Fruit fly (Drosophila melanogaster) whole organism, embryonic: Measurements from ENCODE around the gene Ald2.

Source experiments
- Aef1 ChIP-seq: fragments of 200-800 bp; sonication (Bioruptor generic); IDR thresholded peaks from 3 replicates; pipeline ENCODE4 v1.3.6; 2022; ENCODE audit warnings: missing biosample characterization, missing genetic modification characterization
- Atf-2 ChIP-seq: fragments of 200-800 bp; sonication (Bioruptor generic); optimal IDR thresholded peaks from 2 replicates; lab custom pipeline; 2016; ENCODE audit warnings: missing biosample characterization, missing genetic modification characterization
- Awh ChIP-seq: fragments of 200-800 bp; sonication (Bioruptor generic); IDR thresholded peaks from 2 replicates; pipeline ENCODE4, ENCODE4 v1.3.6; 2022; ENCODE audit warnings: missing biosample characterization, missing genetic modification characterization
- Blimp-1 ChIP-seq: fragments of 200-800 bp; sonication (Bioruptor generic); optimal IDR thresholded peaks from 3 replicates; lab custom pipeline; 2018; ENCODE audit warnings: missing biosample characterization, missing genetic modification characterization, mild to moderate bottlenecking, moderate library complexity, missing genetic modification reagents
- CG11093 ChIP-seq: fragments of 200-800 bp; sonication (Bioruptor generic); IDR thresholded peaks from 3 replicates; pipeline ENCODE4 v1.3.6; 2022; ENCODE audit warnings: missing biosample characterization, missing genetic modification characterization
- CG12071 ChIP-seq: fragments of 200-800 bp; sonication (Bioruptor generic); optimal IDR thresholded peaks from 3 replicates; lab custom pipeline; 2018; ENCODE audit warnings: missing biosample characterization, mild to moderate bottlenecking, missing genetic modification characterization
- CG14667 ChIP-seq: fragments of 200-800 bp; sonication (Bioruptor generic); IDR thresholded peaks from 2 replicates; pipeline ENCODE4 v1.3.6; 2022; ENCODE audit warnings: missing biosample characterization, missing genetic modification characterization
- CG15073 ChIP-seq: fragments of 200-800 bp; sonication (Bioruptor generic); optimal IDR thresholded peaks from 2 replicates; lab custom pipeline; 2016; ENCODE audit warnings: missing biosample characterization, missing genetic modification characterization
- CG17385 ChIP-seq: fragments of 200-800 bp; sonication (Bioruptor generic); optimal IDR thresholded peaks from 3 replicates; lab custom pipeline; 2018; ENCODE audit warnings: missing biosample characterization, mild to moderate bottlenecking, missing genetic modification characterization
- CG2116 ChIP-seq: fragments of 200-800 bp; sonication (Bioruptor generic); optimal IDR thresholded peaks from 3 replicates; lab custom pipeline; 2018; ENCODE audit warnings: missing biosample characterization, mild to moderate bottlenecking, missing genetic modification characterization
- CG2712 ChIP-seq: fragments of 200-800 bp; optimal IDR thresholded peaks from 3 replicates; lab custom pipeline; 2019; ENCODE audit warnings: missing biosample characterization, mild to moderate bottlenecking, missing genetic modification characterization, moderate library complexity
- CG30020 ChIP-seq: fragments of 200-800 bp; optimal IDR thresholded peaks from 2 replicates; lab custom pipeline; 2019; ENCODE audit warnings: missing biosample characterization, mild to moderate bottlenecking, missing genetic modification characterization, moderate library complexity
- CG31224 ChIP-seq: fragments of 200-800 bp; sonication (Bioruptor generic); IDR thresholded peaks from 2 replicates; pipeline ENCODE4 v1.3.6; 2022; ENCODE audit warnings: missing biosample characterization, missing genetic modification characterization
- CG34376 ChIP-seq: fragments of 200-800 bp; sonication (Bioruptor generic); optimal IDR thresholded peaks from 2 replicates; lab custom pipeline; 2018; ENCODE audit warnings: missing biosample characterization, mild to moderate bottlenecking, missing genetic modification characterization
- CG42726 ChIP-seq: fragments of 200-800 bp; sonication (Bioruptor generic); IDR thresholded peaks from 2 replicates; pipeline ENCODE4 v1.3.6; 2022; ENCODE audit warnings: missing biosample characterization, missing genetic modification characterization; ENCODE audit not compliant: partially characterized antibody
- CG43689 ChIP-seq: fragments of 200-800 bp; sonication (Bioruptor generic); IDR thresholded peaks from 2 replicates; pipeline ENCODE4 v1.3.6; 2022; ENCODE audit warnings: missing biosample characterization, missing genetic modification characterization
- CG4707 ChIP-seq: fragments of 200-800 bp; sonication (Bioruptor generic); optimal IDR thresholded peaks from 2 replicates; lab custom pipeline; 2018; ENCODE audit warnings: missing biosample characterization, mild to moderate bottlenecking, missing genetic modification characterization, moderate library complexity
- CG6765 ChIP-seq: fragments of 200-800 bp; sonication (Bioruptor generic); optimal IDR thresholded peaks from 3 replicates; lab custom pipeline; 2017; ENCODE audit warnings: missing biosample characterization, mild to moderate bottlenecking, missing genetic modification characterization
- CG6791 ChIP-seq: fragments of 200-800 bp; sonication (Bioruptor generic); IDR thresholded peaks from 3 replicates; pipeline ENCODE4 v1.3.6; 2022; ENCODE audit warnings: missing biosample characterization, missing genetic modification characterization; ENCODE audit not compliant: partially characterized antibody
- CG7987 ChIP-seq: fragments of 200-800 bp; sonication (Bioruptor generic); optimal IDR thresholded peaks from 2 replicates; lab custom pipeline; 2018; ENCODE audit warnings: missing biosample characterization, mild to moderate bottlenecking, missing genetic modification characterization, moderate library complexity
- CG9437 ChIP-seq: fragments of 200-800 bp; sonication (Bioruptor generic); optimal IDR thresholded peaks from 2 replicates; lab custom pipeline; 2018; ENCODE audit warnings: missing biosample characterization, mild to moderate bottlenecking, missing genetic modification characterization
- CG9609 ChIP-seq: fragments of 200-800 bp; sonication (Bioruptor generic); optimal IDR thresholded peaks from 3 replicates; lab custom pipeline; 2016; ENCODE audit warnings: missing biosample characterization, missing genetic modification characterization
- CG9932 ChIP-seq: fragments of 200-800 bp; sonication (Bioruptor generic); IDR thresholded peaks from 2 replicates; pipeline ENCODE4 v1.3.6; 2022; ENCODE audit warnings: missing biosample characterization, missing genetic modification characterization
- CTCF ChIP-seq: fragments of 200-800 bp; sonication (Bioruptor generic); optimal IDR thresholded peaks from 2 replicates; lab custom pipeline; 2017; ENCODE audit warnings: missing biosample characterization, mild to moderate bottlenecking, missing genetic modification characterization, moderate library complexity
- Dad ChIP-seq: fragments of 200-800 bp; sonication (Bioruptor generic); optimal IDR thresholded peaks from 3 replicates; lab custom pipeline; 2016; ENCODE audit warnings: missing biosample characterization, missing genetic modification characterization
- Dip2 ChIP-seq: fragments of 200-800 bp; sonication (Bioruptor generic); IDR thresholded peaks from 2 replicates; pipeline ENCODE4 v1.3.6; 2022; ENCODE audit warnings: missing biosample characterization, missing genetic modification characterization
- ERR ChIP-seq: fragments of 200-800 bp; sonication (Bioruptor generic); optimal IDR thresholded peaks from 2 replicates; lab custom pipeline; 2016; ENCODE audit warnings: missing biosample characterization, missing genetic modification characterization
- Hsf ChIP-seq: fragments of 200-800 bp; sonication (Bioruptor generic); optimal IDR thresholded peaks from 3 replicates; lab custom pipeline; 2016; ENCODE audit warnings: missing biosample characterization, missing genetic modification characterization
- Lim3 ChIP-seq: fragments of 200-800 bp; sonication (Bioruptor generic); IDR thresholded peaks from 2 replicates; pipeline ENCODE4 v1.3.6; 2022; ENCODE audit warnings: missing biosample characterization, missing genetic modification characterization
- Lpt ChIP-seq: fragments of >200 bp; optimal IDR thresholded peaks from 2 replicates; lab custom pipeline; 2018; ENCODE audit warnings: missing biosample characterization, missing genetic modification characterization
- Mad ChIP-seq: fragments of 200-800 bp; sonication (Bioruptor generic); optimal IDR thresholded peaks from 2 replicates; lab custom pipeline; 2016; ENCODE audit warnings: missing biosample characterization, missing genetic modification characterization
- Mrtf ChIP-seq: fragments of 200-800 bp; sonication (Bioruptor generic); IDR thresholded peaks from 3 replicates; pipeline ENCODE4 v1.3.6; 2022; ENCODE audit warnings: missing biosample characterization, missing genetic modification characterization
- Myb ChIP-seq: fragments of 200-800 bp; sonication (Bioruptor generic); optimal IDR thresholded peaks from 2 replicates; lab custom pipeline; 2016; ENCODE audit warnings: missing biosample characterization, missing genetic modification characterization
- amos ChIP-seq: fragments of 200-800 bp; sonication (Bioruptor generic); IDR thresholded peaks from 2 replicates; pipeline ENCODE4 v1.3.6; 2022; ENCODE audit warnings: missing biosample characterization, missing genetic modification characterization; ENCODE audit not compliant: partially characterized antibody
- aop ChIP-seq: fragments of 200-800 bp; sonication (Bioruptor generic); IDR thresholded peaks from 2 replicates; pipeline ENCODE4 v1.3.6; 2022; ENCODE audit warnings: missing biosample characterization, missing genetic modification characterization
- chinmo ChIP-seq: fragments of 200-800 bp; sonication (Bioruptor generic); IDR thresholded peaks from 4 replicates; pipeline ENCODE4 v1.3.6; 2022; ENCODE audit warnings: missing biosample characterization, missing genetic modification characterization; ENCODE audit not compliant: partially characterized antibody
- dan ChIP-seq: fragments of 200-800 bp; sonication (Bioruptor generic); IDR thresholded peaks from 2 replicates; pipeline ENCODE4 v1.3.6; 2022; ENCODE audit warnings: missing biosample characterization, missing genetic modification characterization
- dati ChIP-seq: fragments of 200-800 bp; sonication (Bioruptor generic); IDR thresholded peaks from 2 replicates; pipeline ENCODE4 v1.3.6; 2022; ENCODE audit warnings: missing biosample characterization, missing genetic modification characterization
- dysf ChIP-seq: fragments of 200-800 bp; sonication (Bioruptor generic); IDR thresholded peaks from 3 replicates; pipeline ENCODE4 v1.3.6; 2022; ENCODE audit warnings: missing biosample characterization, missing genetic modification characterization
- ems ChIP-seq: fragments of 200-800 bp; sonication (Bioruptor generic); optimal IDR thresholded peaks from 3 replicates; lab custom pipeline; 2016; ENCODE audit warnings: missing biosample characterization, missing genetic modification characterization
- eve ChIP-seq, 2 experiments: fragments of >200 bp; optimal IDR thresholded peaks; 2 replicates each; lab custom pipeline; 2017; ENCODE audit warnings: missing biosample characterization in 2 of 2, missing genetic modification characterization in 2 of 2
- fru ChIP-seq: fragments of >200 bp; optimal IDR thresholded peaks from 2 replicates; lab custom pipeline; 2017
- lbe ChIP-seq: fragments of 200-800 bp; sonication (Bioruptor generic); optimal IDR thresholded peaks from 2 replicates; lab custom pipeline; 2016; ENCODE audit warnings: missing biosample characterization, mild to moderate bottlenecking, missing genetic modification characterization
- luna ChIP-seq: fragments of 200-800 bp; sonication (Bioruptor generic); optimal IDR thresholded peaks from 2 replicates; lab custom pipeline; 2016; ENCODE audit warnings: missing biosample characterization, missing genetic modification characterization
- nmo ChIP-seq: fragments of 200-800 bp; sonication (Bioruptor generic); optimal IDR thresholded peaks from 2 replicates; lab custom pipeline; 2018; ENCODE audit warnings: missing biosample characterization, mild to moderate bottlenecking, missing genetic modification characterization, moderate library complexity
- onecut ChIP-seq: fragments of 200-800 bp; sonication (Bioruptor generic); IDR thresholded peaks from 2 replicates; pipeline ENCODE4 v1.3.6; 2022; ENCODE audit warnings: missing biosample characterization, missing genetic modification characterization
- pho ChIP-seq: fragments of 200-800 bp; sonication (Bioruptor generic); optimal IDR thresholded peaks from 2 replicates; lab custom pipeline; 2016; ENCODE audit warnings: missing biosample characterization, missing genetic modification characterization
- pros ChIP-seq: fragments of 200-800 bp; sonication (Bioruptor generic); optimal IDR thresholded peaks from 3 replicates; lab custom pipeline; 2019; ENCODE audit warnings: missing biosample characterization, mild to moderate bottlenecking, missing genetic modification characterization, moderate library complexity
- repo ChIP-seq: fragments of 200-800 bp; sonication (Bioruptor generic); optimal IDR thresholded peaks from 2 replicates; lab custom pipeline; 2016; ENCODE audit warnings: missing biosample characterization, missing genetic modification characterization
- slou ChIP-seq: fragments of 200-800 bp; sonication (Bioruptor generic); optimal IDR thresholded peaks from 3 replicates; lab custom pipeline; 2016; ENCODE audit warnings: missing biosample characterization, missing genetic modification characterization
- stwl ChIP-seq: fragments of 200-800 bp; sonication (Bioruptor generic); optimal IDR thresholded peaks from 3 replicates; lab custom pipeline; 2018; ENCODE audit warnings: missing biosample characterization, mild to moderate bottlenecking, missing genetic modification characterization, moderate library complexity
- toy ChIP-seq: fragments of 200-800 bp; sonication (Bioruptor generic); IDR thresholded peaks from 2 replicates; pipeline ENCODE4 v1.3.6; 2022; ENCODE audit warnings: missing biosample characterization, missing genetic modification characterization
- usp ChIP-seq: fragments of >200 bp; optimal IDR thresholded peaks from 2 replicates; lab custom pipeline; 2017; ENCODE audit warnings: missing biosample characterization, missing genetic modification characterization

Ald2 gene

dm6 chr3R:26443875-26444511, 30.1 kb downstream of the Ald2 start (continued):
- no peak for TF ChIP-seq CG15073 (GFP tag; lab: Kevin White, UChicago)
- TF ChIP-seq CTCF: no peak
- no peak for TF ChIP-seq CG4707 (GFP tag; lab: Kevin White, UChicago)
- no peak for TF ChIP-seq dan
- no peak for TF ChIP-seq dati (GFP tag; lab: Robert Waterston, UW)
- no peak for TF ChIP-seq Lim3 (GFP tag; lab: Robert Waterston, UW)
- TF ChIP-seq repo: no peak
- no peak for TF ChIP-seq aop (GFP tag; lab: Robert Waterston, UW)
- no peak for TF ChIP-seq CG43689 (GFP tag; lab: Robert Waterston, UW)
- TF ChIP-seq Lpt (GFP tag; lab: Kevin White, UChicago): no peak
- TF ChIP-seq Blimp-1: peak; percentile 88
- TF ChIP-seq CG7987: no peak
- TF ChIP-seq CG9609 (GFP tag; lab: Kevin White, UChicago): no peak
- TF ChIP-seq CG9437 (GFP tag; lab: Kevin White, UChicago): peak; percentile 28
- TF ChIP-seq Dad: no peak
- TF ChIP-seq CG14667 (GFP tag; lab: Robert Waterston, UW): peak; percentile 28; the same call in 1 of the 2 replicates
- TF ChIP-seq onecut (GFP tag; lab: Robert Waterston, UW): 0 out of 2 replicates have a peak, but pooled peaks have one; percentile 26
- no peak for TF ChIP-seq CG30020 (tag; lab: Kevin White, UChicago)
- TF ChIP-seq slou (GFP tag; lab: Kevin White, UChicago): no peak
- TF ChIP-seq luna (GFP tag; lab: Kevin White, UChicago): no peak
- no peak for TF ChIP-seq ERR (GFP tag; lab: Kevin White, UChicago)
- no peak for TF ChIP-seq CG2116 (GFP tag; lab: Kevin White, UChicago)
- TF ChIP-seq CG11093: peak; percentile 39; the same call in 1 of the 3 replicates
- no peak for TF ChIP-seq lbe (GFP tag; lab: Kevin White, UChicago)
- peak; percentile 89 for TF ChIP-seq nmo
- TF ChIP-seq Hsf (GFP tag; lab: Kevin White, UChicago): no peak
- TF ChIP-seq Atf-2 (GFP tag; lab: Kevin White, UChicago): no peak
- TF ChIP-seq Dip2: no peak
- TF ChIP-seq CG6791: no peak
- no peak for TF ChIP-seq ems (GFP tag; lab: Kevin White, UChicago)
- TF ChIP-seq CG12071 (GFP tag; lab: Kevin White, UChicago): no peak
- TF ChIP-seq pros (GFP tag; lab: Kevin White, UChicago): no peak
- TF ChIP-seq dysf (GFP tag; lab: Robert Waterston, UW): peak; percentile 68
- TF ChIP-seq pho (GFP tag; lab: Kevin White, UChicago): no peak
- TF ChIP-seq CG31224 (GFP tag; lab: Robert Waterston, UW): no peak
- no peak; the same call in 2 of the 3 replicates for TF ChIP-seq Aef1 (GFP tag; lab: Robert Waterston, UW)
- TF ChIP-seq Awh (GFP tag; lab: Robert Waterston, UW): no peak
- TF ChIP-seq stwl: no peak
- TF ChIP-seq CG42726 (GFP tag; lab: Robert Waterston, UW): no peak
- TF ChIP-seq fru: no peak
- TF ChIP-seq usp (GFP tag; lab: Kevin White, UChicago): no peak
- no peak for TF ChIP-seq CG34376 (GFP tag; lab: Kevin White, UChicago)
- no peak for TF ChIP-seq Myb (GFP tag; lab: Kevin White, UChicago)
- TF ChIP-seq toy: no peak
- no peak for TF ChIP-seq chinmo (GFP tag; lab: Robert Waterston, UW)
- TF ChIP-seq Mad: no peak
- TF ChIP-seq CG17385 (GFP tag; lab: Kevin White, UChicago): peak; percentile 18
- TF ChIP-seq CG6765 (GFP tag; lab: Kevin White, UChicago): no peak
- peak; percentile 84 for TF ChIP-seq CG2712 (tag; lab: Kevin White, UChicago)
- TF ChIP-seq eve (GFP tag; optimal IDR thresholded peaks at IDR 0.05; lab: Kevin White, UChicago): no peak
- no peak for TF ChIP-seq Mrtf
- no peak for TF ChIP-seq amos (GFP tag; lab: Robert Waterston, UW)
- no peak for TF ChIP-seq CG9932
